Worm (Caenorhabditis elegans) whole organism, young adult: ENCODE results near the gene rab-19.
A peak's percentile ranks its signal among the peaks of the same experiment; 100 is the strongest.

Experiments used
- C17E4.6 ChIP-seq: fragments of 200-800 bp; sonication (Bioruptor generic); IDR thresholded peaks from 2 replicates; pipeline ENCODE4 v1.3.6; 2022; ENCODE audit warnings: missing genetic modification reagents, missing genetic modification characterization, missing compliant biosample characterization
- bed-2 ChIP-seq: fragments of 200-800 bp; sonication (Bioruptor generic); IDR thresholded peaks from 2 replicates; pipeline ENCODE4 v1.3.6; 2022; ENCODE audit warnings: missing genetic modification reagents, missing genetic modification characterization, missing compliant biosample characterization
- ekl-4 ChIP-seq: fragments of 200-800 bp; sonication (Bioruptor generic); IDR thresholded peaks from 2 replicates; pipeline ENCODE4 v1.3.6; 2022; ENCODE audit warnings: missing genetic modification reagents, missing genetic modification characterization, missing compliant biosample characterization
- ets-4 ChIP-seq: fragments of 200-800 bp; sonication (Bioruptor generic); optimal IDR thresholded peaks from 2 replicates; lab custom pipeline; 2018; ENCODE audit warnings: mild to moderate bottlenecking, missing genetic modification characterization, missing compliant biosample characterization
- madf-6 ChIP-seq: fragments of 200-800 bp; sonication (Bioruptor generic); IDR thresholded peaks from 2 replicates; pipeline ENCODE4 v1.3.6; 2022; ENCODE audit warnings: missing genetic modification reagents, missing genetic modification characterization, missing compliant biosample characterization
- pbrm-1 ChIP-seq: fragments of 200-800 bp; sonication (Bioruptor generic); IDR thresholded peaks from 2 replicates; pipeline ENCODE4 v1.3.6; 2022; ENCODE audit warnings: missing genetic modification reagents, missing genetic modification characterization, missing compliant biosample characterization
- ztf-28 ChIP-seq: fragments of 200-800 bp; sonication (Bioruptor generic); IDR thresholded peaks from 2 replicates; pipeline ENCODE4 v1.3.6; 2022; ENCODE audit warnings: missing genetic modification reagents, missing genetic modification characterization, missing compliant biosample characterization

ce11 chrIV:13400456-13401364, 16.5 kb upstream of the rab-19 start, which contains the start of the genes memi-2 and cyp-31A5:
- TF ChIP-seq bed-2 (GFP tag; lab: Robert Waterston, UW), result no peak
- TF ChIP-seq C17E4.6 (GFP tag; lab: Robert Waterston, UW), result no peak
- TF ChIP-seq ekl-4 (GFP tag; lab: Robert Waterston, UW), result no peak
- no peak for TF ChIP-seq pbrm-1 (GFP tag; lab: Robert Waterston, UW)
- no peak for TF ChIP-seq ets-4 (GFP tag; lab: Kevin White, UChicago)
- no peak for TF ChIP-seq ztf-28
- peak; percentile 66 for TF ChIP-seq madf-6 (GFP tag; lab: Robert Waterston, UW)
